Worm (Caenorhabditis elegans) whole organism, mixed stage, embryonic: ENCODE measurements around the gene Y45F10B.8.

Experiments used
- ceh-83 ChIP-seq: fragments of 200-800 bp; sonication (Bioruptor generic); optimal IDR thresholded peaks from 2 replicates; lab custom pipeline; 2018; ENCODE audit warnings: mild to moderate bottlenecking, missing genetic modification characterization, missing compliant biosample characterization
- ces-1 ChIP-seq: fragments of 150-350 bp; optimal IDR thresholded peaks from 2 replicates; lab custom pipeline; 2014; ENCODE audit warnings: missing biosample characterization, missing genetic modification reagents, missing genetic modification characterization
- elt-1 ChIP-seq: sonication (generic microtip); optimal IDR thresholded peaks from 2 replicates; lab custom pipeline; 2017; ENCODE audit warnings: missing genetic modification characterization, mild to moderate bottlenecking, missing compliant biosample characterization, antibody characterized with exemption, moderate library complexity, borderline replicate concordance; ENCODE audit not compliant: insufficient read depth
- elt-3 ChIP-seq: fragments of 150-350 bp; optimal IDR thresholded peaks from 2 replicates; lab custom pipeline; 2014; ENCODE audit warnings: missing biosample characterization, missing genetic modification characterization
- ham-2 ChIP-seq: fragments of 200-800 bp; sonication (Bioruptor generic); optimal IDR thresholded peaks from 2 replicates; lab custom pipeline; 2018; ENCODE audit warnings: mild to moderate bottlenecking, missing genetic modification characterization, missing compliant biosample characterization
- hlh-1 ChIP-seq: fragments of 150-350 bp; optimal IDR thresholded peaks from 2 replicates; lab custom pipeline; 2014; ENCODE audit warnings: missing biosample characterization, missing genetic modification reagents, missing genetic modification characterization
- lin-13 ChIP-seq: fragments of 150-350 bp; optimal IDR thresholded peaks from 2 replicates; lab custom pipeline; 2014; ENCODE audit warnings: missing biosample characterization, missing genetic modification characterization
- lin-32 ChIP-seq: fragments of 200-800 bp; sonication (Bioruptor generic); optimal IDR thresholded peaks from 2 replicates; lab custom pipeline; 2018; ENCODE audit warnings: mild to moderate bottlenecking, missing genetic modification characterization, missing compliant biosample characterization
- nhr-12 ChIP-seq: fragments of 150-350 bp; optimal IDR thresholded peaks from 2 replicates; lab custom pipeline; 2014; ENCODE audit warnings: missing biosample characterization, missing genetic modification characterization
- nhr-76 ChIP-seq: sonication (generic microtip); optimal IDR thresholded peaks from 2 replicates; lab custom pipeline; 2017; ENCODE audit warnings: missing biosample characterization, missing genetic modification characterization
- tbx-8 ChIP-seq: fragments of 200-800 bp; sonication (Bioruptor generic); optimal IDR thresholded peaks from 2 replicates; lab custom pipeline; 2018; ENCODE audit warnings: mild to moderate bottlenecking, missing genetic modification characterization, moderate library complexity, missing compliant biosample characterization
- unc-120 ChIP-seq: sonication (generic microtip); optimal IDR thresholded peaks from 2 replicates; lab custom pipeline; 2017; ENCODE audit warnings: missing genetic modification characterization, missing compliant biosample characterization; ENCODE audit not compliant: poor library complexity, severe bottlenecking
- unc-62 ChIP-seq: fragments of 150-350 bp; optimal IDR thresholded peaks from 2 replicates; lab custom pipeline; 2014; ENCODE audit warnings: missing biosample characterization, missing genetic modification reagents, missing genetic modification characterization

DNA sequence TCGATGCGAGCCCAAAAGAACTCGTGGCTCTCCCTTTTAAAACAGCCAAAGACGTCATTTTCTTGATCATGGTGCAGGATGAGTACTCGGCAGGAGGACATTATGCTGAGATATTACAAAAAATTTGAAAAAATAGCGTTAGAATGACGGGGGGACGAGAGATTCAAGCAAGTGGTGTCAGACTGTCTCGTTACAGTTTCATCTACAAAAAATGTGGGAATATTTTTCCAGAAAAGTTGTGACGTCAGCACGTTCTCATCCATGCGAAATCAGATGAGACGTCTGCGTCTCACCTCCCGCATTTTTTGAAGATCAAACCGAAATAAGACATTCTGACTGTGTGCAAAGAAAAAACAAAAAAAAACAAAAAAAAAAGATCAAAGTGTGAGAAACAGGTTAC is 37.9 kb downstream of the Y45F10B.8 start, which contains the start of gene rsd-2:
- no peak for TF ChIP-seq elt-1 (tag; lab: Kevin White, UChicago)
- no peak for TF ChIP-seq lin-32 (GFP tag; lab: Kevin White, UChicago)
- no peak for TF ChIP-seq nhr-76 (tag; lab: Kevin White, UChicago)
- TF ChIP-seq ceh-83 (GFP tag; lab: Kevin White, UChicago), result no peak
- TF ChIP-seq ham-2, result no peak
- no peak for TF ChIP-seq unc-120 (tag; lab: Kevin White, UChicago)
- TF ChIP-seq unc-62 (GFP tag; lab: Kevin White, UChicago), result no peak
- no peak for TF ChIP-seq ces-1 (GFP tag; lab: Kevin White, UChicago)
- TF ChIP-seq nhr-12 (tag; lab: Kevin White, UChicago), result no peak
- TF ChIP-seq tbx-8 (GFP tag; lab: Kevin White, UChicago), result no peak
- TF ChIP-seq lin-13, result no peak
- TF ChIP-seq hlh-1 (tag; lab: Kevin White, UChicago), result no peak
- no peak for TF ChIP-seq elt-3 (tag; lab: Kevin White, UChicago)
